Fruit fly (Drosophila melanogaster) S2 (cell line): ENCODE measurements around the gene CG43121.

Experiments used
- CG8478 ChIP-seq: fragments of >200 bp; optimal IDR thresholded peaks from 2 replicates; lab custom pipeline; 2018
- CTCF ChIP-seq, 2 experiments: fragments of >200 bp; optimal IDR thresholded peaks; 2 replicates each; lab custom pipeline; 2018

DNA sequence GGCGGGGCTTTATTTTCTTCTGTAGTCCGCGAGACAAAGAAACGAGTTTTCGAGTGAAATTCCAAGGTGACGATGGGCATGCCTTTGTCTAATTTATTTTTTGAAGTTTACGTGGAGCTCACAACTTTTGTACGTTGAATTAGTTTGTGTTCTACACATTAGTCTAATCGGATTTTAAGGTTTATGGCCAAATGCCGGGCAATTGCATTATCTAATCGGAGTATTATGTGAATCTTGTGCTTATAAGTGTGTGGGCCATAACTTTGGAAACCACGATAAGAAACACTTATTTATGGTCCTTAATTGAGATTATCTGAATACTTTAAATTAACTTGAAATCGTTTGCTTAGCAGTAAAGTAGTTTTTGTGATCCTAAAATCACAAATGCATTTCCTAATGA lies 40.6 kb upstream of the CG43121 start:
- TF ChIP-seq CTCF (optimal IDR thresholded peaks at IDR 0.05; lab: Kevin White, UChicago) (no peak), CG8478 (lab: Kevin White, UChicago) (no peak)
